Fruit fly (Drosophila melanogaster) whole organism, embryonic: ENCODE data around the gene CG13386.

Experiments
- Bdp1 ChIP-seq: fragments of 200-800 bp; sonication (Bioruptor generic); optimal IDR thresholded peaks from 3 replicates; lab custom pipeline; 2016; ENCODE audit warnings: missing biosample characterization, missing genetic modification characterization
- CG10274 ChIP-seq: fragments of 200-800 bp; sonication (Bioruptor generic); optimal IDR thresholded peaks from 3 replicates; lab custom pipeline; 2017; ENCODE audit warnings: missing biosample characterization, mild to moderate bottlenecking, missing genetic modification characterization
- CG10366 ChIP-seq: fragments of 200-800 bp; sonication (Bioruptor generic); IDR thresholded peaks from 2 replicates; pipeline ENCODE4 v1.3.6; 2022; ENCODE audit warnings: missing biosample characterization, missing genetic modification characterization
- CG11247 ChIP-seq: fragments of 200-800 bp; sonication (Bioruptor generic); IDR thresholded peaks from 2 replicates; pipeline ENCODE4 v1.3.6; 2022; ENCODE audit warnings: missing biosample characterization, missing genetic modification characterization
- CG11696 ChIP-seq: fragments of 200-800 bp; sonication (Bioruptor generic); IDR thresholded peaks from 2 replicates; pipeline ENCODE4 v1.3.6; 2022; ENCODE audit warnings: missing biosample characterization, missing genetic modification characterization
- CG12104 ChIP-seq: fragments of 200-800 bp; sonication (Bioruptor generic); optimal IDR thresholded peaks from 3 replicates; lab custom pipeline; 2016; ENCODE audit warnings: missing biosample characterization, missing genetic modification characterization
- CG1647 ChIP-seq: fragments of 200-800 bp; sonication (Bioruptor generic); optimal IDR thresholded peaks from 3 replicates; lab custom pipeline; 2016; ENCODE audit warnings: missing biosample characterization, missing genetic modification characterization
- CG17328 ChIP-seq: fragments of 200-800 bp; sonication (Bioruptor generic); IDR thresholded peaks from 2 replicates; pipeline ENCODE4 v1.3.6; 2022; ENCODE audit warnings: missing biosample characterization, missing genetic modification characterization
- CG18011 ChIP-seq: fragments of 200-800 bp; sonication (Bioruptor generic); optimal IDR thresholded peaks from 2 replicates; lab custom pipeline; 2017; ENCODE audit warnings: missing biosample characterization, missing genetic modification characterization, mild to moderate bottlenecking, moderate library complexity, missing genotype
- CG1832 ChIP-seq: fragments of 200-800 bp; sonication (Bioruptor generic); optimal IDR thresholded peaks from 2 replicates; lab custom pipeline; 2017; ENCODE audit warnings: missing biosample characterization, mild to moderate bottlenecking, missing genetic modification characterization, inconsistent platforms
- CG18476 ChIP-seq: fragments of 200-800 bp; sonication (Bioruptor generic); optimal IDR thresholded peaks from 2 replicates; lab custom pipeline; 2016; ENCODE audit warnings: missing biosample characterization, mild to moderate bottlenecking, missing genetic modification characterization
- CG31224 ChIP-seq: fragments of 200-800 bp; sonication (Bioruptor generic); IDR thresholded peaks from 2 replicates; pipeline ENCODE4 v1.3.6; 2022; ENCODE audit warnings: missing biosample characterization, missing genetic modification characterization
- CG6254 ChIP-seq: fragments of 200-800 bp; sonication (Bioruptor generic); optimal IDR thresholded peaks from 3 replicates; lab custom pipeline; 2017; ENCODE audit warnings: mild to moderate bottlenecking, missing biosample characterization, missing genetic modification reagents, missing genetic modification characterization
- CG6765 ChIP-seq: fragments of 200-800 bp; sonication (Bioruptor generic); optimal IDR thresholded peaks from 3 replicates; lab custom pipeline; 2017; ENCODE audit warnings: missing biosample characterization, mild to moderate bottlenecking, missing genetic modification characterization
- CG6791 ChIP-seq: fragments of 200-800 bp; sonication (Bioruptor generic); IDR thresholded peaks from 3 replicates; pipeline ENCODE4 v1.3.6; 2022; ENCODE audit warnings: missing biosample characterization, missing genetic modification characterization; ENCODE audit not compliant: partially characterized antibody
- CG9727 ChIP-seq: fragments of 200-800 bp; sonication (Bioruptor generic); optimal IDR thresholded peaks from 3 replicates; lab custom pipeline; 2017; ENCODE audit warnings: missing biosample characterization, mild to moderate bottlenecking, missing genetic modification characterization
- CoRest ChIP-seq: fragments of 200-800 bp; sonication (Bioruptor generic); optimal IDR thresholded peaks from 3 replicates; lab custom pipeline; 2018; ENCODE audit warnings: missing biosample characterization, mild to moderate bottlenecking, missing genetic modification characterization, moderate library complexity
- D19B ChIP-seq: fragments of 200-800 bp; sonication (Bioruptor generic); optimal IDR thresholded peaks from 2 replicates; lab custom pipeline; 2017; ENCODE audit warnings: missing biosample characterization, mild to moderate bottlenecking, missing genetic modification characterization
- Dip2 ChIP-seq: fragments of 200-800 bp; sonication (Bioruptor generic); IDR thresholded peaks from 2 replicates; pipeline ENCODE4 v1.3.6; 2022; ENCODE audit warnings: missing biosample characterization, missing genetic modification characterization
- Eip74EF ChIP-seq, 2 experiments: fragments of 200-800 bp in 1 of 2; fragments of >200 bp in 1 of 2; sonication (Bioruptor generic) in 1 of 2; optimal IDR thresholded peaks; 2 replicates each; lab custom pipeline; 2017 to 2019; ENCODE audit warnings: missing biosample characterization in 2 of 2, missing genetic modification characterization in 2 of 2, mild to moderate bottlenecking in 1 of 2, moderate library complexity in 1 of 2
- Elba2 ChIP-seq: fragments of 200-800 bp; sonication (Bioruptor generic); optimal IDR thresholded peaks from 3 replicates; lab custom pipeline; 2016; ENCODE audit warnings: missing biosample characterization, missing genetic modification characterization
- Lpt ChIP-seq: fragments of >200 bp; optimal IDR thresholded peaks from 2 replicates; lab custom pipeline; 2018; ENCODE audit warnings: missing biosample characterization, missing genetic modification characterization
- Myb ChIP-seq: fragments of 200-800 bp; sonication (Bioruptor generic); optimal IDR thresholded peaks from 2 replicates; lab custom pipeline; 2016; ENCODE audit warnings: missing biosample characterization, missing genetic modification characterization
- Nf-YB ChIP-seq: fragments of 200-800 bp; sonication (Bioruptor generic); optimal IDR thresholded peaks from 3 replicates; lab custom pipeline; 2019; ENCODE audit warnings: missing biosample characterization, mild to moderate bottlenecking, missing genetic modification characterization, moderate library complexity
- Opbp ChIP-seq: fragments of 200-800 bp; sonication (Bioruptor generic); IDR thresholded peaks from 3 replicates; pipeline ENCODE4 v1.3.6; 2022; ENCODE audit warnings: missing biosample characterization, missing genetic modification characterization; ENCODE audit not compliant: partially characterized antibody
- Six4 ChIP-seq: fragments of 200-800 bp; sonication (Bioruptor generic); optimal IDR thresholded peaks from 2 replicates; lab custom pipeline; 2016; ENCODE audit warnings: missing biosample characterization, missing genetic modification characterization
- TFAM ChIP-seq: fragments of 200-800 bp; sonication (Bioruptor generic); optimal IDR thresholded peaks from 2 replicates; lab custom pipeline; 2017; ENCODE audit warnings: missing biosample characterization, missing genetic modification characterization, inconsistent platforms
- abd-A ChIP-seq: fragments of 200-800 bp; sonication (Bioruptor generic); optimal IDR thresholded peaks from 3 replicates; lab custom pipeline; 2019; ENCODE audit warnings: missing biosample characterization, mild to moderate bottlenecking, missing genetic modification characterization, moderate library complexity
- al ChIP-seq: fragments of 200-800 bp; sonication (Bioruptor generic); IDR thresholded peaks from 2 replicates; pipeline ENCODE4 v1.3.6; 2022; ENCODE audit warnings: missing biosample characterization, missing genetic modification characterization
- bcd ChIP-seq: fragments of 200-800 bp; sonication (Bioruptor generic); optimal IDR thresholded peaks from 2 replicates; lab custom pipeline; 2017; ENCODE audit warnings: missing biosample characterization, mild to moderate bottlenecking, missing genetic modification characterization
- cad ChIP-seq: fragments of >200 bp; optimal IDR thresholded peaks from 2 replicates; lab custom pipeline; 2017; ENCODE audit warnings: missing biosample characterization, missing genetic modification characterization
- corto ChIP-seq: fragments of 200-800 bp; sonication (Bioruptor generic); optimal IDR thresholded peaks from 2 replicates; lab custom pipeline; 2016; ENCODE audit warnings: missing biosample characterization, mild to moderate bottlenecking, missing genetic modification characterization, moderate library complexity
- crc ChIP-seq: fragments of 200-800 bp; sonication (Bioruptor generic); optimal IDR thresholded peaks from 2 replicates; lab custom pipeline; 2016; ENCODE audit warnings: missing biosample characterization, missing genetic modification characterization
- ham ChIP-seq: fragments of 200-800 bp; sonication (Bioruptor generic); IDR thresholded peaks from 2 replicates; pipeline ENCODE4 v1.3.6; 2022; ENCODE audit warnings: missing biosample characterization, missing genetic modification characterization
- hb ChIP-seq: fragments of 200-800 bp; sonication (Bioruptor generic); IDR thresholded peaks from 3 replicates; pipeline ENCODE4 v1.3.6; 2022; ENCODE audit warnings: missing biosample characterization, missing genetic modification characterization; ENCODE audit not compliant: partially characterized antibody
- hth ChIP-seq: fragments of >200 bp; optimal IDR thresholded peaks from 2 replicates; lab custom pipeline; 2017; ENCODE audit warnings: inconsistent platforms
- kah ChIP-seq: fragments of 200-800 bp; sonication (Bioruptor generic); optimal IDR thresholded peaks from 2 replicates; lab custom pipeline; 2018; ENCODE audit warnings: missing biosample characterization, mild to moderate bottlenecking, missing genetic modification characterization
- knrl ChIP-seq: fragments of 200-800 bp; sonication (Bioruptor generic); IDR thresholded peaks from 3 replicates; pipeline ENCODE4 v1.3.6; 2022; ENCODE audit warnings: missing biosample characterization, missing genetic modification characterization; ENCODE audit not compliant: partially characterized antibody
- odd ChIP-seq: fragments of 200-800 bp; sonication (Bioruptor generic); optimal IDR thresholded peaks from 2 replicates; lab custom pipeline; 2017; ENCODE audit warnings: missing biosample characterization, mild to moderate bottlenecking, missing genetic modification characterization
- pb ChIP-seq: fragments of 200-800 bp; sonication (Bioruptor generic); optimal IDR thresholded peaks from 3 replicates; lab custom pipeline; 2016; ENCODE audit warnings: missing biosample characterization, missing genetic modification characterization
- pita ChIP-seq: fragments of 200-800 bp; sonication (Bioruptor generic); optimal IDR thresholded peaks from 2 replicates; lab custom pipeline; 2017; ENCODE audit warnings: missing biosample characterization, mild to moderate bottlenecking, missing genetic modification characterization
- sc ChIP-seq, 3 experiments: fragments of >200 bp in 2 of 3; fragments of 200-800 bp in 1 of 3; sonication (Bioruptor generic) in 1 of 3; optimal IDR thresholded peaks; 2 replicates in 2 of 3; 3 replicates in 1 of 3; lab custom pipeline; 2017; ENCODE audit warnings: mild to moderate bottlenecking in 1 of 3, missing biosample characterization in 1 of 3, missing genetic modification characterization in 1 of 3, missing genetic modification reagents in 1 of 3
- shn ChIP-seq: fragments of 200-800 bp; sonication (Bioruptor generic); optimal IDR thresholded peaks from 3 replicates; lab custom pipeline; 2016; ENCODE audit warnings: missing biosample characterization, missing genetic modification characterization
- sim ChIP-seq: fragments of 200-800 bp; sonication (Bioruptor generic); IDR thresholded peaks from 2 replicates; pipeline ENCODE4 v1.3.6; 2022; ENCODE audit warnings: missing biosample characterization, missing genetic modification characterization
- tin ChIP-seq: fragments of 200-800 bp; sonication (Bioruptor generic); optimal IDR thresholded peaks from 3 replicates; lab custom pipeline; 2016; ENCODE audit warnings: missing biosample characterization, missing genetic modification characterization
- tna ChIP-seq: fragments of 200-800 bp; sonication (Bioruptor generic); IDR thresholded peaks from 2 replicates; pipeline ENCODE4 v1.3.6; 2022; ENCODE audit warnings: missing biosample characterization, missing genetic modification characterization; ENCODE audit not compliant: partially characterized antibody
- tup ChIP-seq: fragments of 200-800 bp; sonication (Bioruptor generic); optimal IDR thresholded peaks from 2 replicates; lab custom pipeline; 2016; ENCODE audit warnings: missing biosample characterization, mild to moderate bottlenecking, missing genetic modification characterization, moderate library complexity
- zfh1 ChIP-seq: fragments of 200-800 bp; sonication (Bioruptor generic); IDR thresholded peaks from 3 replicates; pipeline ENCODE4 v1.3.6; 2022; ENCODE audit warnings: missing biosample characterization, missing genetic modification characterization

Gene CG13386

DNA sequence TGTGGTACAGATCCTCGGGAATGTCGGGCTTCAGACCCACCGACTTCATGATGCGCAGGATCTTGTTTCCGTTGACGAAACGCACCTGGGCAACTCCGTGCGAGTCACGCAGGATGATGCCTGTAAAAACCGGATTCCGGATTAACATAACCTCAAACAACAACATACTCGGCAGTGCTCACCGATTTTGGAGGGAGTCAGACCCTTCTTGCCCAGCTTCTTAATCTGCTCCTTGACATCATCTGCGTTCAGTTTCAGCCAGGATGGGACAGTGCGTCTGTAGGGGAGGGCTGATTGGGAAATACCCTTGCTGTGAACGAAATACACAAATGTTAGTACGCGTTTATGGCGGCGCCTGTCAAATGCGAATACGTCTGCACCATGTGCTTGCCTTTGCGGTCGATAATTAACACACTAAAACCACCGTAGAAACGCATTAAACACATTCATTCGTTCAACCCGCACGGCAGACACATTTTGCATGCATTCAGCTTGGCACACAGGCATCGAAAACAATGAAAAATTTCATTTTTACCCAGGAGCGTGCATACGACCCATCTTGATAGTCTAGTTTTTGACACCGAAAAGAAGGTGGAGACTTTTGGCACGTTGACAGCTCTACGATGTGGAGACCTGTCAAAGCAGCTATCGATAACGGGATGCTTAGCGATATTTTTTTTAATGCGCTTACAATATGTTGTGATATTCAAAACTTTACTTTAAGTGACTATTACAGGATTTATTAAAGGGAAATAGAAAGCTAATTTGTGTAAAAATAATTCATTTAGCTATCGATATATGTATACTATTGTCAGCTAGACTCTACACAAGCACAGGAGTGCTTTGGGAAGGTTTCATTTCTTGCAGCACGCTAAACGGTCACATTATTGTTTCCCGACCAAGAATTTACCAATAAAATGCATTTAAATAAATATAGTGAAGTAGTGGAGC lies 34.5 kb upstream of the CG13386 start, which contains the start of the genes RpS13 and CSN8 (continued):
- TF ChIP-seq CG17328 (GFP tag; lab: Robert Waterston, UW) (no peak), pb (no peak), pita (GFP tag; lab: Kevin White, UChicago) (no peak), zfh1 (no peak), hth (lab: Kevin White, UChicago) (no peak), cad (GFP tag; lab: Kevin White, UChicago) (no peak), CG6254 (GFP tag; lab: Kevin White, UChicago) (no peak), CG10366 (GFP tag; lab: Robert Waterston, UW) (no peak), CG11247 (GFP tag; lab: Robert Waterston, UW) (no peak), CG1647 (GFP tag; lab: Kevin White, UChicago) (no peak), abd-A (tag; lab: Kevin White, UChicago) (peak; percentile 35), hb (GFP tag; lab: Robert Waterston, UW) (peak; percentile 94), CoRest (tag; lab: Kevin White, UChicago) (peak; percentile 17), ham (GFP tag; lab: Robert Waterston, UW) (no peak), CG9727 (peak; percentile 31), knrl (GFP tag; lab: Robert Waterston, UW) (peak; percentile 95), Myb (peak; percentile 29), crc (GFP tag; lab: Kevin White, UChicago) (no peak), sc (optimal IDR thresholded peaks at IDR 0.05; lab: Kevin White, UChicago) (no peak), sc (GFP tag; optimal IDR thresholded peaks at IDR 0.05; lab: Kevin White, UChicago) (no peak), CG10274 (GFP tag; lab: Kevin White, UChicago) (no peak), CG6765 (GFP tag; lab: Kevin White, UChicago) (peak; percentile 59), kah (GFP tag; lab: Kevin White, UChicago) (no peak), Eip74EF (GFP tag; optimal IDR thresholded peaks at IDR 0.05; lab: Kevin White, UChicago) (no peak), Bdp1 (GFP tag; lab: Kevin White, UChicago) (no peak), sim (GFP tag; lab: Robert Waterston, UW) (no peak), al (GFP tag; lab: Robert Waterston, UW) (no peak), CG18011 (GFP tag; lab: Kevin White, UChicago) (peak; percentile 94), Opbp (GFP tag; lab: Robert Waterston, UW) (peak; percentile 87), CG11696 (GFP tag; lab: Robert Waterston, UW) (no peak), tna (peak; percentile 78), bcd (peak; percentile 11), shn (GFP tag; lab: Kevin White, UChicago) (no peak), Six4 (GFP tag; lab: Kevin White, UChicago) (no peak), tup (GFP tag; lab: Kevin White, UChicago) (no peak), corto (GFP tag; lab: Kevin White, UChicago) (no peak), odd (no peak), Nf-YB (GFP tag; lab: Kevin White, UChicago) (no peak), TFAM (no peak), Lpt (GFP tag; lab: Kevin White, UChicago) (no peak), Elba2 (GFP tag; lab: Kevin White, UChicago) (no peak), CG31224 (GFP tag; lab: Robert Waterston, UW) (no peak), CG18476 (no peak), tin (no peak), CG12104 (GFP tag; lab: Kevin White, UChicago) (no peak), D19B (GFP tag; lab: Kevin White, UChicago) (no peak), CG1832 (GFP tag; lab: Kevin White, UChicago) (no peak), CG6791 (GFP tag; lab: Robert Waterston, UW) (peak; percentile 86), Dip2 (GFP tag; lab: Robert Waterston, UW) (no peak)
